Worm (Caenorhabditis elegans): Measurements from ENCODE around the gene B0507.8.

ce11 chrV:8800978-8801559 is 38.3 kb upstream of the B0507.8 start, which contains the start of gene magu-2:
- TF ChIP-seq hlh-8 (tag; optimal IDR thresholded peaks at IDR 0.05): no peak
- no peak for TF ChIP-seq tbx-2 (tag; optimal IDR thresholded peaks at IDR 0.05)
- TF ChIP-seq ama-1 (optimal IDR thresholded peaks at IDR 0.05): no peak
- no peak for TF ChIP-seq ref-2 (tag; optimal IDR thresholded peaks at IDR 0.05)
- no peak for TF ChIP-seq pqm-1 (tag; optimal IDR thresholded peaks at IDR 0.05)
- no peak for TF ChIP-seq fax-1 (tag; optimal IDR thresholded peaks at IDR 0.05)
- TF ChIP-seq ceh-6 (GFP tag; optimal IDR thresholded peaks at IDR 0.05): no peak
- no peak for TF ChIP-seq fkh-10 (GFP tag; optimal IDR thresholded peaks at IDR 0.05)
- TF ChIP-seq tbx-7 (tag; optimal IDR thresholded peaks at IDR 0.05): no peak
- no peak for TF ChIP-seq gmeb-2 (tag; optimal IDR thresholded peaks at IDR 0.05)
- TF ChIP-seq pha-4 (tag; optimal IDR thresholded peaks at IDR 0.05): no peak
